Fruit fly (Drosophila melanogaster) whole organism, embryonic: ENCODE measurements around the gene CG31178.

Experiments
- BEAF-32 ChIP-seq: fragments of 200-800 bp; sonication (Bioruptor generic); optimal IDR thresholded peaks from 3 replicates; lab custom pipeline; 2017; ENCODE audit warnings: missing biosample characterization, missing genetic modification characterization, mild to moderate bottlenecking, moderate library complexity, missing genetic modification reagents
- CG10431 ChIP-seq: fragments of 200-800 bp; sonication (Bioruptor generic); optimal IDR thresholded peaks from 3 replicates; lab custom pipeline; 2018; ENCODE audit warnings: missing biosample characterization, mild to moderate bottlenecking, missing genetic modification characterization
- CG1233 ChIP-seq: fragments of 200-800 bp; sonication (Bioruptor generic); optimal IDR thresholded peaks from 4 replicates; lab custom pipeline; 2018; ENCODE audit warnings: missing biosample characterization, mild to moderate bottlenecking, missing genetic modification characterization
- CG13775 ChIP-seq: fragments of 200-800 bp; sonication (Bioruptor generic); optimal IDR thresholded peaks from 3 replicates; lab custom pipeline; 2017; ENCODE audit warnings: missing biosample characterization, mild to moderate bottlenecking, missing genetic modification characterization
- CG14710 ChIP-seq: fragments of 200-800 bp; sonication (Bioruptor generic); optimal IDR thresholded peaks from 3 replicates; lab custom pipeline; 2019; ENCODE audit warnings: missing biosample characterization, mild to moderate bottlenecking, missing genetic modification characterization, moderate library complexity
- CG15696 ChIP-seq: fragments of 200-800 bp; sonication (Bioruptor generic); optimal IDR thresholded peaks from 2 replicates; lab custom pipeline; 2019; ENCODE audit warnings: missing biosample characterization, mild to moderate bottlenecking, missing genetic modification characterization, moderate library complexity
- CG1603 ChIP-seq: fragments of 200-800 bp; sonication (Bioruptor generic); optimal IDR thresholded peaks from 2 replicates; lab custom pipeline; 2019; ENCODE audit warnings: missing biosample characterization, mild to moderate bottlenecking, missing genetic modification characterization, moderate library complexity
- CG18262 ChIP-seq: fragments of 200-800 bp; optimal IDR thresholded peaks from 3 replicates; lab custom pipeline; 2019; ENCODE audit warnings: missing biosample characterization, mild to moderate bottlenecking, missing genetic modification characterization, moderate library complexity
- CG18764 ChIP-seq: fragments of 200-800 bp; sonication (Bioruptor generic); optimal IDR thresholded peaks from 3 replicates; lab custom pipeline; 2016; ENCODE audit warnings: missing biosample characterization, missing genetic modification characterization
- CG2712 ChIP-seq: fragments of 200-800 bp; optimal IDR thresholded peaks from 3 replicates; lab custom pipeline; 2019; ENCODE audit warnings: missing biosample characterization, mild to moderate bottlenecking, missing genetic modification characterization, moderate library complexity
- CG31441 ChIP-seq: fragments of 200-800 bp; sonication (Bioruptor generic); IDR thresholded peaks from 2 replicates; pipeline ENCODE4 v1.3.6; 2022; ENCODE audit warnings: missing biosample characterization, missing genetic modification characterization
- CG33557 ChIP-seq: fragments of 200-800 bp; sonication (Bioruptor generic); optimal IDR thresholded peaks from 2 replicates; lab custom pipeline; 2019; ENCODE audit warnings: missing biosample characterization, mild to moderate bottlenecking, missing genetic modification characterization, moderate library complexity
- CG34224 ChIP-seq: fragments of 200-800 bp; sonication (Bioruptor generic); IDR thresholded peaks from 3 replicates; pipeline ENCODE4 v1.3.6; 2022; ENCODE audit warnings: missing biosample characterization, missing genetic modification characterization; ENCODE audit not compliant: partially characterized antibody
- CG3838 ChIP-seq: fragments of 200-800 bp; sonication (Bioruptor generic); optimal IDR thresholded peaks from 3 replicates; lab custom pipeline; 2016; ENCODE audit warnings: missing biosample characterization, missing genetic modification characterization
- CG6689 ChIP-seq: fragments of 200-800 bp; sonication (Bioruptor generic); IDR thresholded peaks from 2 replicates; pipeline ENCODE4 v1.3.6; 2022; ENCODE audit warnings: missing biosample characterization, missing genetic modification characterization
- CG6813 ChIP-seq: fragments of 200-800 bp; sonication (Bioruptor generic); optimal IDR thresholded peaks from 2 replicates; lab custom pipeline; 2017; ENCODE audit warnings: missing biosample characterization, missing genetic modification characterization, mild to moderate bottlenecking, moderate library complexity, missing genetic modification reagents
- CG7745 ChIP-seq: fragments of 200-800 bp; sonication (Bioruptor generic); optimal IDR thresholded peaks from 2 replicates; lab custom pipeline; 2018; ENCODE audit warnings: missing biosample characterization, mild to moderate bottlenecking, missing genetic modification characterization, moderate library complexity
- CG7987 ChIP-seq: fragments of 200-800 bp; sonication (Bioruptor generic); optimal IDR thresholded peaks from 2 replicates; lab custom pipeline; 2018; ENCODE audit warnings: missing biosample characterization, mild to moderate bottlenecking, missing genetic modification characterization, moderate library complexity
- CG8924 ChIP-seq: fragments of 200-800 bp; optimal IDR thresholded peaks from 3 replicates; lab custom pipeline; 2019; ENCODE audit warnings: missing biosample characterization, mild to moderate bottlenecking, missing genetic modification characterization, moderate library complexity
- CG9609 ChIP-seq: fragments of 200-800 bp; sonication (Bioruptor generic); optimal IDR thresholded peaks from 3 replicates; lab custom pipeline; 2016; ENCODE audit warnings: missing biosample characterization, missing genetic modification characterization
- D ChIP-seq, 2 experiments: fragments of 200-800 bp in 1 of 2; fragments of >200 bp in 1 of 2; sonication (Bioruptor generic) in 1 of 2; optimal IDR thresholded peaks; 2 replicates in 1 of 2; 3 replicates in 1 of 2; lab custom pipeline; 2017; ENCODE audit warnings: mild to moderate bottlenecking in 1 of 2, missing biosample characterization in 1 of 2, missing genetic modification characterization in 1 of 2, missing genetic modification reagents in 1 of 2
- D19A ChIP-seq: fragments of 200-800 bp; optimal IDR thresholded peaks from 3 replicates; lab custom pipeline; 2019; ENCODE audit warnings: missing biosample characterization, mild to moderate bottlenecking, missing genetic modification characterization, moderate library complexity
- HLH4C ChIP-seq: fragments of 200-800 bp; sonication (Bioruptor generic); IDR thresholded peaks from 3 replicates; pipeline ENCODE4 v1.3.6; 2022; ENCODE audit warnings: missing biosample characterization, missing genetic modification characterization; ENCODE audit not compliant: partially characterized antibody
- Hsf ChIP-seq: fragments of 200-800 bp; sonication (Bioruptor generic); optimal IDR thresholded peaks from 3 replicates; lab custom pipeline; 2016; ENCODE audit warnings: missing biosample characterization, missing genetic modification characterization
- Kr ChIP-seq: fragments of 200-800 bp; sonication (Bioruptor generic); optimal IDR thresholded peaks from 2 replicates; lab custom pipeline; 2017; ENCODE audit warnings: missing biosample characterization, mild to moderate bottlenecking, missing genetic modification characterization
- Lim3 ChIP-seq: fragments of 200-800 bp; sonication (Bioruptor generic); IDR thresholded peaks from 2 replicates; pipeline ENCODE4 v1.3.6; 2022; ENCODE audit warnings: missing biosample characterization, missing genetic modification characterization
- Lpt ChIP-seq: fragments of >200 bp; optimal IDR thresholded peaks from 2 replicates; lab custom pipeline; 2018; ENCODE audit warnings: missing biosample characterization, missing genetic modification characterization
- MTF-1 ChIP-seq: fragments of 200-800 bp; sonication (Bioruptor generic); optimal IDR thresholded peaks from 2 replicates; lab custom pipeline; 2018; ENCODE audit warnings: missing biosample characterization, mild to moderate bottlenecking, missing genetic modification characterization, borderline replicate concordance
- NC2α ChIP-seq: fragments of 200-800 bp; sonication (Bioruptor generic); optimal IDR thresholded peaks from 2 replicates; lab custom pipeline; 2016; ENCODE audit warnings: missing biosample characterization, missing genetic modification characterization
- NK7.1 ChIP-seq: fragments of 200-800 bp; sonication (Bioruptor generic); optimal IDR thresholded peaks from 3 replicates; lab custom pipeline; 2016; ENCODE audit warnings: missing biosample characterization, missing genetic modification characterization
- PHDP ChIP-seq: fragments of 200-800 bp; sonication (Bioruptor generic); optimal IDR thresholded peaks from 3 replicates; lab custom pipeline; 2018; ENCODE audit warnings: missing biosample characterization, mild to moderate bottlenecking, missing genetic modification characterization, moderate library complexity
- Spps ChIP-seq: fragments of 200-800 bp; sonication (Bioruptor generic); optimal IDR thresholded peaks from 2 replicates; lab custom pipeline; 2018; ENCODE audit warnings: missing biosample characterization, mild to moderate bottlenecking, missing genetic modification characterization
- Sry-β ChIP-seq: fragments of 200-800 bp; sonication (Bioruptor generic); optimal IDR thresholded peaks from 2 replicates; lab custom pipeline; 2018; ENCODE audit warnings: missing biosample characterization, mild to moderate bottlenecking, missing genetic modification characterization, moderate library complexity
- ac ChIP-seq: fragments of 200-800 bp; sonication (Bioruptor generic); optimal IDR thresholded peaks from 3 replicates; lab custom pipeline; 2017; ENCODE audit warnings: missing biosample characterization, mild to moderate bottlenecking, missing genetic modification characterization
- ase ChIP-seq: fragments of 200-800 bp; sonication (Bioruptor generic); IDR thresholded peaks from 3 replicates; pipeline ENCODE4 v1.3.6; 2022; ENCODE audit warnings: missing biosample characterization, missing genetic modification characterization
- ato ChIP-seq: fragments of 200-800 bp; sonication (Bioruptor generic); IDR thresholded peaks from 2 replicates; pipeline ENCODE4 v1.3.6; 2022; ENCODE audit warnings: missing biosample characterization, missing genetic modification characterization; ENCODE audit not compliant: partially characterized antibody
- ci ChIP-seq: fragments of 200-800 bp; sonication (Bioruptor generic); IDR thresholded peaks from 3 replicates; pipeline ENCODE4 v1.3.6; 2022; ENCODE audit warnings: missing biosample characterization, missing genetic modification characterization
- corto ChIP-seq: fragments of 200-800 bp; sonication (Bioruptor generic); optimal IDR thresholded peaks from 2 replicates; lab custom pipeline; 2016; ENCODE audit warnings: missing biosample characterization, mild to moderate bottlenecking, missing genetic modification characterization, moderate library complexity
- dmrt99B ChIP-seq: fragments of 200-800 bp; sonication (Bioruptor generic); optimal IDR thresholded peaks from 2 replicates; lab custom pipeline; 2018; ENCODE audit warnings: missing biosample characterization, mild to moderate bottlenecking, missing genetic modification characterization, moderate library complexity
- fd64A ChIP-seq: fragments of 200-800 bp; sonication (Bioruptor generic); optimal IDR thresholded peaks from 3 replicates; lab custom pipeline; 2018; ENCODE audit warnings: missing biosample characterization, mild to moderate bottlenecking, missing genetic modification characterization
- gsb ChIP-seq: fragments of 200-800 bp; sonication (Bioruptor generic); IDR thresholded peaks from 2 replicates; pipeline ENCODE4 v1.3.6; 2022; ENCODE audit warnings: missing biosample characterization, missing genetic modification characterization
- inv ChIP-seq: fragments of 200-800 bp; sonication (Bioruptor generic); IDR thresholded peaks from 2 replicates; pipeline ENCODE4 v1.3.6; 2022; ENCODE audit warnings: missing biosample characterization, missing genetic modification characterization; ENCODE audit not compliant: partially characterized antibody
- nerfin-1 ChIP-seq: fragments of 200-800 bp; sonication (Bioruptor generic); optimal IDR thresholded peaks from 3 replicates; lab custom pipeline; 2019; ENCODE audit warnings: missing biosample characterization, mild to moderate bottlenecking, missing genetic modification characterization, moderate library complexity
- sens ChIP-seq: fragments of 200-800 bp; sonication (Bioruptor generic); peaks from one replicate; lab custom pipeline; 2016; ENCODE audit warnings: missing biosample characterization, missing genetic modification characterization
- sens-2 ChIP-seq: fragments of 200-800 bp; sonication (Bioruptor generic); IDR thresholded peaks from 2 replicates; pipeline ENCODE4 v1.3.6; 2022; ENCODE audit warnings: missing biosample characterization, missing genetic modification characterization
- sqz ChIP-seq: fragments of 200-800 bp; sonication (Bioruptor generic); optimal IDR thresholded peaks from 3 replicates; lab custom pipeline; 2018; ENCODE audit warnings: missing biosample characterization, mild to moderate bottlenecking, missing genetic modification characterization
- stwl ChIP-seq: fragments of 200-800 bp; sonication (Bioruptor generic); optimal IDR thresholded peaks from 3 replicates; lab custom pipeline; 2018; ENCODE audit warnings: missing biosample characterization, mild to moderate bottlenecking, missing genetic modification characterization, moderate library complexity
- zf30C ChIP-seq: fragments of 200-800 bp; sonication (Bioruptor generic); optimal IDR thresholded peaks from 3 replicates; lab custom pipeline; 2018; ENCODE audit warnings: missing biosample characterization, mild to moderate bottlenecking, missing genetic modification characterization

Gene CG31178

dm6 chr3R:21825140-21825539, 48.4 kb upstream of the CG31178 start (continued):
- TF ChIP-seq ac (GFP tag; lab: Kevin White, UChicago): peak; percentile 25
- TF ChIP-seq sqz (GFP tag; lab: Kevin White, UChicago): peak; percentile 30
- no peak for TF ChIP-seq Lpt (GFP tag; lab: Kevin White, UChicago)
- TF ChIP-seq sens-2: no peak
- TF ChIP-seq corto (GFP tag; lab: Kevin White, UChicago): no peak
- peak; percentile 47 for TF ChIP-seq Spps (tag; lab: Kevin White, UChicago)
- TF ChIP-seq CG1603 (tag; lab: Kevin White, UChicago): peak; percentile 2
- peak; percentile 15 for TF ChIP-seq PHDP (tag; lab: Kevin White, UChicago)
- TF ChIP-seq CG15696 (tag; lab: Kevin White, UChicago): peak; percentile 93
- TF ChIP-seq CG31441 (GFP tag; lab: Robert Waterston, UW): peak; percentile 35; the same call in 1 of the 2 replicates
- no peak for TF ChIP-seq CG13775 (GFP tag; lab: Kevin White, UChicago)
- no peak for TF ChIP-seq Hsf
- no peak for TF ChIP-seq ci
- TF ChIP-seq D (optimal IDR thresholded peaks at IDR 0.05; lab: Kevin White, UChicago): no peak
- peak; percentile 64 for TF ChIP-seq D (GFP tag; optimal IDR thresholded peaks at IDR 0.05; lab: Kevin White, UChicago)
- TF ChIP-seq D19A (tag; lab: Kevin White, UChicago): peak; percentile 18
- TF ChIP-seq Sry-β (GFP tag; lab: Kevin White, UChicago): no peak
- TF ChIP-seq CG2712 (tag; lab: Kevin White, UChicago): peak; percentile 0
- peak; percentile 70 for TF ChIP-seq CG33557 (GFP tag; lab: Kevin White, UChicago)
- TF ChIP-seq inv: no peak
- TF ChIP-seq CG1233 (GFP tag; lab: Kevin White, UChicago): peak; percentile 61
- TF ChIP-seq dmrt99B (tag; lab: Kevin White, UChicago): peak; percentile 37
- no peak for TF ChIP-seq CG34224 (GFP tag; lab: Robert Waterston, UW)
- peak; percentile 44 for TF ChIP-seq CG6813 (GFP tag; lab: Kevin White, UChicago)
- peak; percentile 31 for TF ChIP-seq CG18262 (tag; lab: Kevin White, UChicago)
- TF ChIP-seq CG7987 (GFP tag; lab: Kevin White, UChicago): peak; percentile 2
- peak; percentile 36 for TF ChIP-seq fd64A (GFP tag; lab: Kevin White, UChicago)
- TF ChIP-seq CG18764: peak; percentile 5
- TF ChIP-seq Kr (GFP tag; lab: Kevin White, UChicago): peak; percentile 78
- TF ChIP-seq CG7745 (tag; lab: Kevin White, UChicago): peak; percentile 25
- TF ChIP-seq nerfin-1 (tag; lab: Kevin White, UChicago): peak; percentile 7
- no peak for TF ChIP-seq NK7.1
- TF ChIP-seq ase (GFP tag; lab: Robert Waterston, UW): no peak
- TF ChIP-seq CG8924 (tag; lab: Kevin White, UChicago): peak; percentile 22
- TF ChIP-seq stwl: peak; percentile 36
- TF ChIP-seq ato: no peak
- peak; percentile 81 for TF ChIP-seq MTF-1 (GFP tag; lab: Kevin White, UChicago)

DNA sequence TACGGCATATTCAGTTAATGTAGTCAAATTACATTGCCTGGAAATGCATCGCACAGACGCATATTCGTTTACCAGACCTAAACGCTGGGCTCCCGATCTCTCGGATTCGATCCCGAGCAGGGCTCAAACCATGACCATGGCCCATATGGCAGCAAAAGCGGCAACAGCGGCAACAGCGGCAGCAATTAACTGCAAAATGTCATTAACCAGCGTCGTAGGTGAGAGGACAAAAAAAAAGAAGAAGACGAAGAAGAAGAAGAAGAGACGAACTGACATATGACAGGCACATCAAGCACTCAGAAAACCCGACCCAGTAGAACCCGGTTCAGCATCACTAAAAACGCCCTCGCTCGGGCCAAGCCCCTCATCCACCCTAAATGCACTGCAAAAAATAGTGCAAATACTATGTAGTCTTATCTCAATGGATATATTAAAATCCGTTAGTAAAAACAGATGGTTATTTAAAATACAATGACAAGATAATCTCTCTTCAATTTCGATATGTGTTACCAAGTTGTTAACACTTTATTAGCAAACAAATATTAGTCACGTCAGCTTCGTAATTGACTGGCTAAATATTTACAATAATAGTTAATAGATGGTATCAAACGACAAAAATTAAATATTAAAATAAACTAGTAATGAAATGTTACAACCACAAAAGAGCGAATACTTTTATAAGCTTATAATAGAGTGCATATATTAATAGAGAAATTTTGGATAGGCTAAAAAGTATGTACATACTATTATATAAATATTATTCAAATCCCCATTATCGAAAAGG, 47.6 kb upstream of the CG31178 start:
- TF ChIP-seq zf30C: peak; percentile 27
- TF ChIP-seq Lim3 (GFP tag; lab: Robert Waterston, UW): no peak
- TF ChIP-seq CG10431 (GFP tag; lab: Kevin White, UChicago): no peak
- TF ChIP-seq CG31441 (GFP tag; lab: Robert Waterston, UW): 0 out of 2 replicates have a peak, but pooled peaks have one; percentile 17
- TF ChIP-seq CG14710 (tag; lab: Kevin White, UChicago): peak; percentile 10
- TF ChIP-seq gsb: 0 out of 2 replicates have a peak, but pooled peaks have one; percentile 23
- peak; percentile 40 for TF ChIP-seq CG15696 (tag; lab: Kevin White, UChicago)
- TF ChIP-seq NC2α: no peak
- TF ChIP-seq sens (GFP tag; lab: Kevin White, UChicago): peak; percentile 63
- 0 out of 2 replicates have a peak, but pooled peaks have one; percentile 6 for TF ChIP-seq CG6689 (GFP tag; lab: Robert Waterston, UW)
- TF ChIP-seq CG3838: no peak
- no peak for TF ChIP-seq HLH4C
- TF ChIP-seq CG9609 (GFP tag; lab: Kevin White, UChicago): no peak
- TF ChIP-seq BEAF-32 (GFP tag; lab: Kevin White, UChicago): no peak
